Fruit fly (Drosophila melanogaster): ENCODE data around the gene mura.

Gene mura

DNA sequence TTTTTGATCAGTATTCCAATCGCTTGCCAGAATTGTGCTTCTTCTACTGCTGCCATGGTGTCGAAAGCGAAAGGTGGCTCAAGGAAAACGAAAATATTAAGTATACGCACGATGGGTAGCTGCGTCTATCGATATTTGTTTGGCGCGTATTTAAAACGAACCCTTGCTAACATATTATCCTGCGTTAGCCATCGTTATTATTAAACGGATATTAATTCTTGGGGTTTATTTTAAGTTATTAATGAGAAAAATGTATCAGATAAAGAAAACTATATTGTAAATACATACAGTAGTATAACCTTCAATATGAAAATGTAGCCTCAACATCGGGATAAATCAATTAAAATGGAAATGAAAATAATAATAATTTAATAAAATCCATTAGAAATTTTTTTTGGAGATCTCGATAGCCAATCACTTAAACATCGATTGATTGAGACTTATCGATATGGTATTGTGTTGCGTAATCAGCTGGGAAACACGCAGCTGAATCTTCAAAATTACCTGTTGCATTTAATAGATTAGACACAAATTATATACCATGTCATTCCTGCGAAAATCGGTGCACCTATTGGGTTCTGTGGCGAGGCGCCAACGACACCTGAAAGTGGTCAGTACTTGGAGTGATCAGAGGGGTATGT is 3.8 kb upstream of the mura start, which contains the start of the genes CG9386 and BckdhA:
CG9386 (minus strand) TSS at position 75 of the 641 bp plus-strand sequence.
BckdhA (plus strand) TSS at position 452 of the 641 bp plus-strand sequence.
- TF ChIP-seq CG11762 (GFP tag; optimal IDR thresholded peaks at IDR 0.05; ENCODE audit: insufficient read depth) (no peak), Hr39 (GFP tag; optimal IDR thresholded peaks at IDR 0.05) (peak; percentile 44), topi (GFP tag; optimal IDR thresholded peaks at IDR 0.05) (peak; percentile 38), esn (GFP tag; optimal IDR thresholded peaks at IDR 0.05) (peak; percentile 67), Sox102F (GFP tag; optimal IDR thresholded peaks at IDR 0.05) (no peak), Hr38 (GFP tag; optimal IDR thresholded peaks at IDR 0.05) (no peak), cyc (GFP tag; optimal IDR thresholded peaks at IDR 0.05) (peak; percentile 38), achi (GFP tag; optimal IDR thresholded peaks at IDR 0.05) (peak; percentile 40), svp (GFP tag) (no peak), CG6792 (GFP tag; optimal IDR thresholded peaks at IDR 0.05) (peak; percentile 36), fd85E (GFP tag; optimal IDR thresholded peaks at IDR 0.05) (no peak), CG32006 (GFP tag; optimal IDR thresholded peaks at IDR 0.05) (no peak), Sox15 (GFP tag; optimal IDR thresholded peaks at IDR 0.05) (no peak), CG3032 (tag; optimal IDR thresholded peaks at IDR 0.05) (peak; percentile 27), Hr4 (GFP tag; optimal IDR thresholded peaks at IDR 0.05) (no peak), CG3919 (GFP tag; optimal IDR thresholded peaks at IDR 0.05) (peak; percentile 55), CG11902 (GFP tag; optimal IDR thresholded peaks at IDR 0.05) (no peak), CG15336 (GFP tag; IDR thresholded peaks at IDR 0.05) (peak; percentile 15; the same call in 1 of the 2 replicates), CG11294 (GFP tag; IDR thresholded peaks at IDR 0.05) (no peak), dsx (GFP tag; optimal IDR thresholded peaks at IDR 0.05; ENCODE audit: poor library complexity, severe bottlenecking) (no peak), Ets21C (GFP tag; optimal IDR thresholded peaks at IDR 0.05) (peak; percentile 30), eg (GFP tag; IDR thresholded peaks at IDR 0.05) (peak; percentile 22; the same call in 1 of the 3 replicates), CG1621 (tag; optimal IDR thresholded peaks at IDR 0.05) (no peak), Gug (GFP tag; IDR thresholded peaks at IDR 0.05) (no peak; the same call in 1 of the 2 replicates), CG10631 (GFP tag; optimal IDR thresholded peaks at IDR 0.05) (peak; percentile 54), fd59A (GFP tag; optimal IDR thresholded peaks at IDR 0.05) (no peak), acj6 (GFP tag; optimal IDR thresholded peaks at IDR 0.05) (peak; percentile 39), vri (GFP tag; optimal IDR thresholded peaks at IDR 0.05) (peak; percentile 97), lz (GFP tag; optimal IDR thresholded peaks at IDR 0.05) (peak; percentile 46), CG10669 (GFP tag; optimal IDR thresholded peaks at IDR 0.05) (no peak), CG31627 (GFP tag; optimal IDR thresholded peaks at IDR 0.05) (peak; percentile 58), Sox14 (GFP tag; optimal IDR thresholded peaks at IDR 0.05) (peak; percentile 25), Eip93F (GFP tag; optimal IDR thresholded peaks at IDR 0.05) (no peak), CG6854 (GFP tag; optimal IDR thresholded peaks at IDR 0.05) (no peak), Lpt (GFP tag; optimal IDR thresholded peaks at IDR 0.05) (no peak), Eip78C (GFP tag) (peak; percentile 84)

DNA sequence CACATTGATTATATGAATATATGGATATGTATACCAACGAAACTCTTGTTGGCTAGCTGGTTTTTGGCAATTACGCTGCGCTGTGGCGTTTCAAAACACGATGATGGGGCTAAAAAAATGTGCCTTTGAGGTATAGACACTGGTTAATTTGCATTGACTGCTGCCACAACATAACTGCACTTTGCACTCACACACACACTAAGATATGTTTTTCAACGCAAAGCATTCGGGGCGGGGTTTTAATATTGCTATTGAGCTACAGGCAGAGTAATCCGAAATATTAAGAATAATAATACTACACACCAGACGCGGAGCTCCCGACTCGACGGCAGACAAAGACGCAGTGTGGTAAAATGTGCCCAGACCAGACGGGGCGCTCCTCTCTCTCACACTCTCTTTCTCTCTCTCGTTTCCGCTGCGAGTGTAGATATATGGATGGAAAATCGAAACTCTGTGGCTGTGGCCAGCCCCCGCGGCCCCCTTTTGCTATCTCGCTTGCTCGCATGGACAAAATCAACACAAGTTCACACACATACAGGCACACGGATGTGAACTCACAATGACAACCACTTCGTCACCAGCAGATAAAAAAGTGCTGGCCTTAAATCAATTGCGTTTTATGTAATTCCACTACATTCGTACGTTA is 470 bp downstream of the mura start:
- TF ChIP-seq acj6 (GFP tag; optimal IDR thresholded peaks at IDR 0.05) (peak; percentile 18), Sox15 (GFP tag; optimal IDR thresholded peaks at IDR 0.05) (no peak), topi (GFP tag; optimal IDR thresholded peaks at IDR 0.05) (peak; percentile 23), fkh (GFP tag; optimal IDR thresholded peaks at IDR 0.05) (peak; percentile 99), Sox102F (GFP tag; optimal IDR thresholded peaks at IDR 0.05) (peak; percentile 45), lz (GFP tag; optimal IDR thresholded peaks at IDR 0.05) (peak; percentile 26), Smox (GFP tag; optimal IDR thresholded peaks at IDR 0.05) (no peak), CG6792 (GFP tag; optimal IDR thresholded peaks at IDR 0.05) (peak; percentile 6), svp (GFP tag) (peak; percentile 98), CG7368 (GFP tag; optimal IDR thresholded peaks at IDR 0.05) (peak; percentile 64), CG9139 (GFP tag; optimal IDR thresholded peaks at IDR 0.05) (peak; percentile 70), net (GFP tag; optimal IDR thresholded peaks at IDR 0.05) (peak; percentile 56), CG31627 (GFP tag; optimal IDR thresholded peaks at IDR 0.05) (no peak), CG6276 (GFP tag; optimal IDR thresholded peaks at IDR 0.05) (peak; percentile 42), salr (GFP tag; optimal IDR thresholded peaks at IDR 0.05) (peak; percentile 45 to 49), CG32006 (GFP tag; optimal IDR thresholded peaks at IDR 0.05) (peak; percentile 42), vri (GFP tag; optimal IDR thresholded peaks at IDR 0.05) (peak; percentile 87), CG10669 (GFP tag; optimal IDR thresholded peaks at IDR 0.05) (peak; percentile 41), CG3919 (GFP tag; optimal IDR thresholded peaks at IDR 0.05) (peak; percentile 74), dac (GFP tag; optimal IDR thresholded peaks at IDR 0.05) (no peak), esn (GFP tag; optimal IDR thresholded peaks at IDR 0.05) (peak; percentile 31), Met (GFP tag; optimal IDR thresholded peaks at IDR 0.05) (peak; percentile 36), achi (GFP tag; optimal IDR thresholded peaks at IDR 0.05) (peak; percentile 44), Ets96B (tag; optimal IDR thresholded peaks at IDR 0.05) (no peak), fd85E (GFP tag; optimal IDR thresholded peaks at IDR 0.05) (peak; percentile 77), CG6163 (GFP tag; IDR thresholded peaks at IDR 0.05) (no peak), cyc (GFP tag; optimal IDR thresholded peaks at IDR 0.05) (no peak), Lpt (GFP tag; optimal IDR thresholded peaks at IDR 0.05) (no peak)
